Worm (Caenorhabditis elegans): ENCODE data around the gene C31H1.5.

DNA sequence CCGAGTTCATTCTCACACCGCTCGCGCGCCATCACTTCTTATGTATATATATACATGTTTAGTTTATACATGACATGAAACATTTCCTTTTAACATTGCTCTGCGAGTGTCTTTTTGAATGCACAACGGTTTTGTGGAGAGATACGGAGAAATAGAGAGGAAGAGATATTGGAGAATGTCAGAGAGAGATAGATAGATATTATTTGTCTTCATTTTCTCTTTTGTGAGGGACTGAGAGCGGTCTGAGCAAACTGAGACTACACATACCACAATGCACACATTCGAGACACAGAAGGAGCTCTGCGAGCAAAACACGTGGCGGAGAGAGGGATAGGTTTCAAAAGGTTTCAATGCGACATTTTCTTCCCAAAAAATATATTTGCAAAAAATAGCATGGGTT, 43.3 kb downstream of the C31H1.5 start:
- TF ChIP-seq ama-1 (optimal IDR thresholded peaks at IDR 0.05) (no peak), ama-1 (GFP tag; optimal IDR thresholded peaks at IDR 0.05) (no peak), ztf-18 (tag; optimal IDR thresholded peaks at IDR 0.05) (no peak), dpl-1 (GFP tag; optimal IDR thresholded peaks at IDR 0.05) (no peak), tbp1 (GFP tag; optimal IDR thresholded peaks at IDR 0.05) (no peak), F37B4.10 (GFP tag; IDR thresholded peaks at IDR 0.05) (no peak), let-526 (GFP tag; IDR thresholded peaks at IDR 0.05) (no peak), snpc-4 (GFP tag; optimal IDR thresholded peaks at IDR 0.05) (no peak), snpc-4 (tag; optimal IDR thresholded peaks at IDR 0.05) (no peak), ztf-26 (tag; optimal IDR thresholded peaks at IDR 0.05) (no peak), Y95B8A.8 (GFP tag; IDR thresholded peaks at IDR 0.05) (no peak), nfya-1 (tag; optimal IDR thresholded peaks at IDR 0.05; ENCODE audit: borderline replicate concordance, insufficient read depth) (no peak)

All from whole organism, young adult.